Worm (Caenorhabditis elegans): ENCODE data around the gene egl-44.

- TF ChIP-seq W03F9.2 (tag; optimal IDR thresholded peaks at IDR 0.05) = no peak
- TF ChIP-seq him-1 (tag; optimal IDR thresholded peaks at IDR 0.05) = no peak
Observed at ce11 chrII:5917010-5917472, 11.6 kb upstream of the egl-44 start, which contains the start of gene frh-1.

Measured in whole organism, L4/young adult.